Worm (Caenorhabditis elegans): Measurements from ENCODE around the gene scl-23.

- TF ChIP-seq egl-27 (tag; optimal IDR thresholded peaks at IDR 0.05) = no peak
- no peak for TF ChIP-seq pqm-1 (tag; optimal IDR thresholded peaks at IDR 0.05)
- no peak for TF ChIP-seq snu-23 (GFP tag; optimal IDR thresholded peaks at IDR 0.05)
- TF ChIP-seq dpl-1 (GFP tag; optimal IDR thresholded peaks at IDR 0.05) = no peak
- no peak for TF ChIP-seq elt-3 (tag; optimal IDR thresholded peaks at IDR 0.05)
- TF ChIP-seq hlh-4 (tag; optimal IDR thresholded peaks at IDR 0.05) = no peak
- no peak for TF ChIP-seq ces-1 (GFP tag; optimal IDR thresholded peaks at IDR 0.05)
- TF ChIP-seq fos-1 (tag; optimal IDR thresholded peaks at IDR 0.05) = no peak
- TF ChIP-seq pag-3 (tag; optimal IDR thresholded peaks at IDR 0.05; ENCODE audit: borderline replicate concordance, insufficient read depth) = no peak
- no peak for TF ChIP-seq nhr-11 (tag; optimal IDR thresholded peaks at IDR 0.05)
- TF ChIP-seq fkh-4 (tag; optimal IDR thresholded peaks at IDR 0.05; ENCODE audit: borderline replicate concordance) = no peak
Observed at ce11 chrIV:81428-81827, 8.5 kb downstream of the scl-23 start.
